Fruit fly (Drosophila melanogaster) whole organism, embryonic: ENCODE measurements around the gene CG12321.
A peak's percentile ranks its signal among the peaks of the same experiment; 100 is the strongest.

Experiments used
- Awh ChIP-seq: fragments of 200-800 bp; sonication (Bioruptor generic); IDR thresholded peaks from 2 replicates; pipeline ENCODE4, ENCODE4 v1.3.6; 2022; ENCODE audit warnings: missing biosample characterization, missing genetic modification characterization
- CG10209 ChIP-seq: fragments of 200-800 bp; sonication (Bioruptor generic); optimal IDR thresholded peaks from 3 replicates; lab custom pipeline; 2017; ENCODE audit warnings: missing biosample characterization, mild to moderate bottlenecking, missing genetic modification characterization, missing genetic modification reagents
- CG10267 ChIP-seq: fragments of 200-800 bp; sonication (Bioruptor generic); optimal IDR thresholded peaks from 2 replicates; lab custom pipeline; 2018; ENCODE audit warnings: missing biosample characterization, mild to moderate bottlenecking, missing genetic modification characterization, moderate library complexity
- CG10321 ChIP-seq: fragments of 200-800 bp; sonication (Bioruptor generic); IDR thresholded peaks from 2 replicates; pipeline ENCODE4 v1.3.6; 2022; ENCODE audit warnings: missing biosample characterization, missing genetic modification characterization
- CG10366 ChIP-seq: fragments of 200-800 bp; sonication (Bioruptor generic); IDR thresholded peaks from 2 replicates; pipeline ENCODE4 v1.3.6; 2022; ENCODE audit warnings: missing biosample characterization, missing genetic modification characterization
- CG13775 ChIP-seq: fragments of 200-800 bp; sonication (Bioruptor generic); optimal IDR thresholded peaks from 3 replicates; lab custom pipeline; 2017; ENCODE audit warnings: missing biosample characterization, mild to moderate bottlenecking, missing genetic modification characterization
- CG14050 ChIP-seq: fragments of 200-800 bp; sonication (Bioruptor generic); IDR thresholded peaks from 3 replicates; pipeline ENCODE4 v1.3.6; 2022; ENCODE audit warnings: missing biosample characterization, missing genetic modification characterization
- CG1647 ChIP-seq: fragments of 200-800 bp; sonication (Bioruptor generic); optimal IDR thresholded peaks from 3 replicates; lab custom pipeline; 2016; ENCODE audit warnings: missing biosample characterization, missing genetic modification characterization
- CG17912 ChIP-seq: fragments of 200-800 bp; sonication (Bioruptor generic); optimal IDR thresholded peaks from 2 replicates; lab custom pipeline; 2018; ENCODE audit warnings: missing biosample characterization, mild to moderate bottlenecking, missing genetic modification characterization
- CG18011 ChIP-seq: fragments of 200-800 bp; sonication (Bioruptor generic); optimal IDR thresholded peaks from 2 replicates; lab custom pipeline; 2017; ENCODE audit warnings: missing biosample characterization, missing genetic modification characterization, mild to moderate bottlenecking, moderate library complexity, missing genotype
- CG2202 ChIP-seq: fragments of 200-800 bp; sonication (Bioruptor generic); optimal IDR thresholded peaks from 2 replicates; lab custom pipeline; 2018; ENCODE audit warnings: missing biosample characterization, mild to moderate bottlenecking, missing genetic modification characterization
- CG3163 ChIP-seq: fragments of 200-800 bp; sonication (Bioruptor generic); optimal IDR thresholded peaks from 3 replicates; lab custom pipeline; 2016; ENCODE audit warnings: missing biosample characterization, missing genetic modification characterization
- CG33557 ChIP-seq: fragments of 200-800 bp; sonication (Bioruptor generic); optimal IDR thresholded peaks from 2 replicates; lab custom pipeline; 2019; ENCODE audit warnings: missing biosample characterization, mild to moderate bottlenecking, missing genetic modification characterization, moderate library complexity
- CG34376 ChIP-seq: fragments of 200-800 bp; sonication (Bioruptor generic); optimal IDR thresholded peaks from 2 replicates; lab custom pipeline; 2018; ENCODE audit warnings: missing biosample characterization, mild to moderate bottlenecking, missing genetic modification characterization
- CG34422 ChIP-seq: fragments of 200-800 bp; sonication (Bioruptor generic); IDR thresholded peaks from 3 replicates; pipeline ENCODE4 v1.3.6; 2022; ENCODE audit warnings: missing biosample characterization, missing genetic modification characterization
- CG3726 ChIP-seq: fragments of 200-800 bp; sonication (Bioruptor generic); IDR thresholded peaks from 3 replicates; pipeline ENCODE4, ENCODE4 v1.3.6; 2022; ENCODE audit warnings: missing biosample characterization, missing genetic modification characterization
- CG5180 ChIP-seq: fragments of 200-800 bp; sonication (Bioruptor generic); optimal IDR thresholded peaks from 3 replicates; lab custom pipeline; 2017; ENCODE audit warnings: missing biosample characterization, missing genetic modification characterization, mild to moderate bottlenecking, moderate library complexity, missing genetic modification reagents
- CG6175 ChIP-seq: fragments of 200-800 bp; sonication (Bioruptor generic); IDR thresholded peaks from 3 replicates; pipeline ENCODE4 v1.3.6; 2022; ENCODE audit warnings: missing biosample characterization, missing genetic modification characterization
- CG6272 ChIP-seq: fragments of 200-800 bp; sonication (Bioruptor generic); IDR thresholded peaks from 2 replicates; pipeline ENCODE4 v1.3.6; 2022; ENCODE audit warnings: missing biosample characterization, missing genetic modification characterization
- CG6765 ChIP-seq: fragments of 200-800 bp; sonication (Bioruptor generic); optimal IDR thresholded peaks from 3 replicates; lab custom pipeline; 2017; ENCODE audit warnings: missing biosample characterization, mild to moderate bottlenecking, missing genetic modification characterization
- CG7786 ChIP-seq: fragments of 200-800 bp; sonication (Bioruptor generic); optimal IDR thresholded peaks from 2 replicates; lab custom pipeline; 2016; ENCODE audit warnings: missing biosample characterization, missing genetic modification characterization
- CG8944 ChIP-seq: fragments of 200-800 bp; sonication (Bioruptor generic); optimal IDR thresholded peaks from 3 replicates; lab custom pipeline; 2016; ENCODE audit warnings: missing biosample characterization, missing genetic modification characterization
- CG9437 ChIP-seq: fragments of 200-800 bp; sonication (Bioruptor generic); optimal IDR thresholded peaks from 2 replicates; lab custom pipeline; 2018; ENCODE audit warnings: missing biosample characterization, mild to moderate bottlenecking, missing genetic modification characterization
- Dll ChIP-seq: fragments of 200-800 bp; sonication (Bioruptor generic); IDR thresholded peaks from 4 replicates; pipeline ENCODE4 v1.3.6; 2022; ENCODE audit warnings: missing biosample characterization, missing genetic modification characterization; ENCODE audit not compliant: partially characterized antibody
- E2f1 ChIP-seq: fragments of 200-800 bp; sonication (Bioruptor generic); IDR thresholded peaks from 2 replicates; pipeline ENCODE4 v1.3.6; 2022; ENCODE audit warnings: missing biosample characterization, missing genetic modification characterization
- Fer3 ChIP-seq: fragments of 200-800 bp; sonication (Bioruptor generic); optimal IDR thresholded peaks from 2 replicates; lab custom pipeline; 2018; ENCODE audit warnings: missing biosample characterization, mild to moderate bottlenecking, missing genetic modification characterization, moderate library complexity
- Hr3 ChIP-seq: fragments of 200-800 bp; sonication (Bioruptor generic); optimal IDR thresholded peaks from 3 replicates; lab custom pipeline; 2016; ENCODE audit warnings: missing biosample characterization, missing genetic modification characterization
- Lim3 ChIP-seq: fragments of 200-800 bp; sonication (Bioruptor generic); IDR thresholded peaks from 2 replicates; pipeline ENCODE4 v1.3.6; 2022; ENCODE audit warnings: missing biosample characterization, missing genetic modification characterization
- Lpt ChIP-seq: fragments of >200 bp; optimal IDR thresholded peaks from 2 replicates; lab custom pipeline; 2018; ENCODE audit warnings: missing biosample characterization, missing genetic modification characterization
- MBD-R2 ChIP-seq: fragments of 200-800 bp; sonication (Bioruptor generic); IDR thresholded peaks from 2 replicates; pipeline ENCODE4 v1.3.6; 2022; ENCODE audit warnings: missing biosample characterization, missing genetic modification characterization
- NC2β ChIP-seq: fragments of 200-800 bp; sonication (Bioruptor generic); optimal IDR thresholded peaks from 2 replicates; lab custom pipeline; 2016; ENCODE audit warnings: missing biosample characterization, missing genetic modification characterization
- Vsx1 ChIP-seq: fragments of 200-800 bp; sonication (Bioruptor generic); optimal IDR thresholded peaks from 2 replicates; lab custom pipeline; 2017; ENCODE audit warnings: missing biosample characterization, mild to moderate bottlenecking, missing genetic modification characterization, missing genetic modification reagents
- al ChIP-seq: fragments of 200-800 bp; sonication (Bioruptor generic); IDR thresholded peaks from 2 replicates; pipeline ENCODE4 v1.3.6; 2022; ENCODE audit warnings: missing biosample characterization, missing genetic modification characterization
- ara ChIP-seq: fragments of 200-800 bp; sonication (Bioruptor generic); IDR thresholded peaks from 2 replicates; pipeline ENCODE4 v1.3.6; 2022; ENCODE audit warnings: missing biosample characterization, missing genetic modification characterization
- crc ChIP-seq: fragments of 200-800 bp; sonication (Bioruptor generic); optimal IDR thresholded peaks from 2 replicates; lab custom pipeline; 2016; ENCODE audit warnings: missing biosample characterization, missing genetic modification characterization
- croc ChIP-seq: fragments of 200-800 bp; sonication (Bioruptor generic); conservative IDR thresholded peaks from 3 replicates; pipeline ENCODE4 v1.3.6; 2022; ENCODE audit warnings: missing biosample characterization, missing genetic modification characterization
- ems ChIP-seq: fragments of 200-800 bp; sonication (Bioruptor generic); optimal IDR thresholded peaks from 3 replicates; lab custom pipeline; 2016; ENCODE audit warnings: missing biosample characterization, missing genetic modification characterization
- fd3F ChIP-seq: fragments of 200-800 bp; sonication (Bioruptor generic); optimal IDR thresholded peaks from 2 replicates; lab custom pipeline; 2018; ENCODE audit warnings: missing biosample characterization, mild to moderate bottlenecking, missing genetic modification characterization, moderate library complexity
- gce ChIP-seq: fragments of 200-800 bp; sonication (Bioruptor generic); IDR thresholded peaks from 3 replicates; pipeline ENCODE4 v1.3.6; 2022; ENCODE audit warnings: missing biosample characterization, missing genetic modification characterization
- jing ChIP-seq: fragments of 200-800 bp; sonication (Bioruptor generic); optimal IDR thresholded peaks from 2 replicates; lab custom pipeline; 2018; ENCODE audit warnings: missing biosample characterization, mild to moderate bottlenecking, missing genetic modification characterization
- lilli ChIP-seq: fragments of 200-800 bp; sonication (Bioruptor generic); optimal IDR thresholded peaks from 3 replicates; lab custom pipeline; 2016; ENCODE audit warnings: missing biosample characterization, missing genetic modification characterization
- luna ChIP-seq: fragments of 200-800 bp; sonication (Bioruptor generic); optimal IDR thresholded peaks from 2 replicates; lab custom pipeline; 2016; ENCODE audit warnings: missing biosample characterization, missing genetic modification characterization
- maf-S ChIP-seq: fragments of 200-800 bp; sonication (Bioruptor generic); optimal IDR thresholded peaks from 2 replicates; lab custom pipeline; 2016; ENCODE audit warnings: missing biosample characterization, missing genetic modification characterization
- salm ChIP-seq: fragments of 200-800 bp; sonication (Bioruptor generic); optimal IDR thresholded peaks from 2 replicates; lab custom pipeline; 2018; ENCODE audit warnings: missing biosample characterization, mild to moderate bottlenecking, missing genetic modification characterization
- sens ChIP-seq: fragments of 200-800 bp; sonication (Bioruptor generic); peaks from one replicate; lab custom pipeline; 2016; ENCODE audit warnings: missing biosample characterization, missing genetic modification characterization
- slou ChIP-seq: fragments of 200-800 bp; sonication (Bioruptor generic); optimal IDR thresholded peaks from 3 replicates; lab custom pipeline; 2016; ENCODE audit warnings: missing biosample characterization, missing genetic modification characterization
- tap ChIP-seq: fragments of 200-800 bp; optimal IDR thresholded peaks from 3 replicates; lab custom pipeline; 2019; ENCODE audit warnings: missing biosample characterization, mild to moderate bottlenecking, missing genetic modification characterization, moderate library complexity
- twi ChIP-seq: fragments of 200-800 bp; optimal IDR thresholded peaks from 2 replicates; lab custom pipeline; 2019; ENCODE audit warnings: missing biosample characterization, mild to moderate bottlenecking, missing genetic modification characterization, moderate library complexity
- usp ChIP-seq: fragments of >200 bp; optimal IDR thresholded peaks from 2 replicates; lab custom pipeline; 2017; ENCODE audit warnings: missing biosample characterization, missing genetic modification characterization
- zen ChIP-seq: fragments of 200-800 bp; sonication (Bioruptor generic); optimal IDR thresholded peaks from 3 replicates; lab custom pipeline; 2018; ENCODE audit warnings: missing biosample characterization, mild to moderate bottlenecking, missing genetic modification characterization, moderate library complexity

The CG12321 gene

DNA sequence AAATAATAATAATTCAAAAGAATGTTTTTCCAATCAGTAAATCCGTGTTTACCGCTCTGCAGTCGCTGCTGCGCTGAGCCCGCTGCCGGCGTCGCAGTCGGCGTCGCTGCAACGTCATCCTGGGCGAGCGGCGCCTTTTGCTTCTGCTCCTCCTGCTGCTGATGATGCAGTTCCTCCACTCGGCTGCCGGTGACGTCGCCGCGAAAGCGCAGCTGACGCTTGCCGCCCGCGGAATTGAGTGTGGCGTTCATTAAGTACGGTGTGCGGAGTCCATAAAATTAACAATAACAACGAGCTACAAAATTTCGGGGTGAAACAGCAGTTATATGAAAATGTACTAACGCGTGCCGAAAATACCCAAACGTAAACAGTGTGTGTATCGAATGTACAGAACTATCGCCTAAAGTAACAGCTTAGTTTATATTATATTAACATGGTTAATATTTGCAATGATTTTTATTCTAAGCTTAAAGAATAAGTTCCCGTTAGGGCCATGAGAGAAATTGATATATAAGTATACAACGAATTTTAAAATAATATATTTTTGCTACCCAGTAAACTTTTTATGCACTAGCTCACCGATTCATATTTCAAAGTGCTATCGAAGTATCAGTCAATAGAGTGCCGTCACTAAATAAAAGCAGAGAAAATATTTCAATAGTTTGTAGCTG is 24.3 kb downstream of the CG12321 start, which contains the start of the genes CG7218 and Cbp20 (continued):
- TF ChIP-seq al (GFP tag; lab: Robert Waterston, UW) = peak; percentile 79
- peak; percentile 14 for TF ChIP-seq luna (GFP tag; lab: Kevin White, UChicago)
- peak; percentile 23; the same call in 2 of the 3 replicates for TF ChIP-seq CG34422 (GFP tag; lab: Robert Waterston, UW)
- peak; percentile 49 for TF ChIP-seq NC2β (GFP tag; lab: Kevin White, UChicago)
- peak; percentile 49; the same call in 1 of the 2 replicates for TF ChIP-seq Awh (GFP tag; lab: Robert Waterston, UW)
- peak; percentile 65 for TF ChIP-seq CG33557 (GFP tag; lab: Kevin White, UChicago)
- peak; percentile 74 for TF ChIP-seq fd3F
- TF ChIP-seq ems (GFP tag; lab: Kevin White, UChicago) = peak; percentile 49
- TF ChIP-seq sens = peak; percentile 90
- TF ChIP-seq CG10321 = 0 out of 2 replicates have a peak, but pooled peaks have one; percentile 33
- TF ChIP-seq CG3163 (GFP tag; lab: Kevin White, UChicago) = peak; percentile 9
- peak; percentile 96 for TF ChIP-seq Dll
- TF ChIP-seq jing = no peak
- TF ChIP-seq CG34376 (GFP tag; lab: Kevin White, UChicago) = peak; percentile 67
- TF ChIP-seq CG14050 (GFP tag; lab: Robert Waterston, UW) = peak; percentile 54
- TF ChIP-seq ara (GFP tag; lab: Robert Waterston, UW) = 0 out of 2 replicates have a peak, but pooled peaks have one; percentile 22
- TF ChIP-seq CG5180 (GFP tag; lab: Kevin White, UChicago) = no peak
- TF ChIP-seq lilli (GFP tag; lab: Kevin White, UChicago) = peak; percentile 87
- peak; percentile 79 for TF ChIP-seq CG10267 (tag; lab: Kevin White, UChicago)
- TF ChIP-seq CG13775 = peak; percentile 73
- peak; percentile 23 for TF ChIP-seq maf-S (GFP tag; lab: Kevin White, UChicago)
- no peak for TF ChIP-seq CG17912 (GFP tag; lab: Kevin White, UChicago)
- TF ChIP-seq CG2202 = no peak
- TF ChIP-seq CG6765 (GFP tag; lab: Kevin White, UChicago) = no peak
- TF ChIP-seq CG8944 (GFP tag; lab: Kevin White, UChicago) = peak; percentile 50
- no peak for TF ChIP-seq salm (tag; lab: Kevin White, UChicago)
- no peak; the same call in 2 of the 3 replicates for TF ChIP-seq gce (GFP tag; lab: Robert Waterston, UW)
- TF ChIP-seq E2f1 (GFP tag; lab: Robert Waterston, UW) = peak; percentile 76
- no peak for TF ChIP-seq Lim3 (GFP tag; lab: Robert Waterston, UW)
- peak; percentile 23; the same call in 1 of the 3 replicates for TF ChIP-seq croc (GFP tag; lab: Robert Waterston, UW)
- TF ChIP-seq MBD-R2 (GFP tag; lab: Robert Waterston, UW) = peak; percentile 83
- peak; percentile 66 for TF ChIP-seq CG6272 (GFP tag; lab: Robert Waterston, UW)
- TF ChIP-seq Lpt (GFP tag; lab: Kevin White, UChicago) = no peak
- no peak for TF ChIP-seq usp
- TF ChIP-seq Hr3 = peak; percentile 76
- no peak for TF ChIP-seq Vsx1 (GFP tag; lab: Kevin White, UChicago)
- TF ChIP-seq twi = peak; percentile 57
- peak; percentile 52; the same call in 1 of the 2 replicates for TF ChIP-seq CG10366 (GFP tag; lab: Robert Waterston, UW)
- TF ChIP-seq zen = peak; percentile 16
- peak; percentile 44 for TF ChIP-seq slou
- no peak for TF ChIP-seq CG3726 (GFP tag; lab: Robert Waterston, UW)
- peak; percentile 78 for TF ChIP-seq Fer3 (tag; lab: Kevin White, UChicago)
- TF ChIP-seq CG1647 = peak; percentile 34
- peak; percentile 49 for TF ChIP-seq tap (tag; lab: Kevin White, UChicago)
- peak; percentile 73 for TF ChIP-seq CG9437 (GFP tag; lab: Kevin White, UChicago)
- TF ChIP-seq CG7786 (GFP tag; lab: Kevin White, UChicago) = peak; percentile 48
- peak; percentile 41 for TF ChIP-seq CG18011 (GFP tag; lab: Kevin White, UChicago)
- no peak for TF ChIP-seq crc (GFP tag; lab: Kevin White, UChicago)
- peak; percentile 54 for TF ChIP-seq CG10209 (GFP tag; lab: Kevin White, UChicago)
- peak; percentile 69; the same call in 1 of the 3 replicates for TF ChIP-seq CG6175 (GFP tag; lab: Robert Waterston, UW)
